Worm (Caenorhabditis elegans) whole organism, mixed stage, embryonic: ENCODE measurements around the gene mnk-1.
A peak's percentile ranks its signal among the peaks of the same experiment; 100 is the strongest.

Experiments used
- blmp-1 ChIP-seq: fragments of 150-350 bp; optimal IDR thresholded peaks from 2 replicates; lab custom pipeline; 2014; ENCODE audit warnings: missing biosample characterization, missing genetic modification characterization
- ces-1 ChIP-seq: fragments of 150-350 bp; optimal IDR thresholded peaks from 2 replicates; lab custom pipeline; 2014; ENCODE audit warnings: missing biosample characterization, missing genetic modification reagents, missing genetic modification characterization
- drap-1 ChIP-seq: fragments of 200-800 bp; sonication (Bioruptor generic); optimal IDR thresholded peaks from 3 replicates; lab custom pipeline; 2018; ENCODE audit warnings: mild to moderate bottlenecking, missing genetic modification characterization, missing compliant biosample characterization
- elt-3 ChIP-seq: fragments of 150-350 bp; optimal IDR thresholded peaks from 2 replicates; lab custom pipeline; 2014; ENCODE audit warnings: missing biosample characterization, missing genetic modification characterization
- mab-5 ChIP-seq: fragments of 150-350 bp; optimal IDR thresholded peaks from 2 replicates; lab custom pipeline; 2014; ENCODE audit warnings: missing biosample characterization, missing genetic modification characterization
- mep-1 ChIP-seq: fragments of 150-350 bp; optimal IDR thresholded peaks from 2 replicates; lab custom pipeline; 2017; ENCODE audit warnings: missing biosample characterization, missing genetic modification reagents, missing genetic modification characterization, inconsistent platforms
- nhr-12 ChIP-seq: fragments of 150-350 bp; optimal IDR thresholded peaks from 2 replicates; lab custom pipeline; 2014; ENCODE audit warnings: missing biosample characterization, missing genetic modification characterization
- nhr-237 ChIP-seq: fragments of 150-350 bp; optimal IDR thresholded peaks from 2 replicates; lab custom pipeline; 2014; ENCODE audit warnings: missing biosample characterization, missing genetic modification characterization
- nhr-76 ChIP-seq: sonication (generic microtip); optimal IDR thresholded peaks from 2 replicates; lab custom pipeline; 2017; ENCODE audit warnings: missing biosample characterization, missing genetic modification characterization
- pha-4 ChIP-seq: fragments of 150-350 bp; optimal IDR thresholded peaks from 2 replicates; lab custom pipeline; 2018; ENCODE audit warnings: missing biosample characterization, missing genetic modification reagents, missing genetic modification characterization
- sptf-1 ChIP-seq: sonication (generic microtip); optimal IDR thresholded peaks from 2 replicates; lab custom pipeline; 2017; ENCODE audit warnings: mild to moderate bottlenecking, missing genetic modification characterization, moderate library complexity, missing compliant biosample characterization
- unc-39 ChIP-seq: fragments of 150-350 bp; optimal IDR thresholded peaks from 2 replicates; lab custom pipeline; 2014; ENCODE audit warnings: missing biosample characterization, missing genetic modification characterization

DNA sequence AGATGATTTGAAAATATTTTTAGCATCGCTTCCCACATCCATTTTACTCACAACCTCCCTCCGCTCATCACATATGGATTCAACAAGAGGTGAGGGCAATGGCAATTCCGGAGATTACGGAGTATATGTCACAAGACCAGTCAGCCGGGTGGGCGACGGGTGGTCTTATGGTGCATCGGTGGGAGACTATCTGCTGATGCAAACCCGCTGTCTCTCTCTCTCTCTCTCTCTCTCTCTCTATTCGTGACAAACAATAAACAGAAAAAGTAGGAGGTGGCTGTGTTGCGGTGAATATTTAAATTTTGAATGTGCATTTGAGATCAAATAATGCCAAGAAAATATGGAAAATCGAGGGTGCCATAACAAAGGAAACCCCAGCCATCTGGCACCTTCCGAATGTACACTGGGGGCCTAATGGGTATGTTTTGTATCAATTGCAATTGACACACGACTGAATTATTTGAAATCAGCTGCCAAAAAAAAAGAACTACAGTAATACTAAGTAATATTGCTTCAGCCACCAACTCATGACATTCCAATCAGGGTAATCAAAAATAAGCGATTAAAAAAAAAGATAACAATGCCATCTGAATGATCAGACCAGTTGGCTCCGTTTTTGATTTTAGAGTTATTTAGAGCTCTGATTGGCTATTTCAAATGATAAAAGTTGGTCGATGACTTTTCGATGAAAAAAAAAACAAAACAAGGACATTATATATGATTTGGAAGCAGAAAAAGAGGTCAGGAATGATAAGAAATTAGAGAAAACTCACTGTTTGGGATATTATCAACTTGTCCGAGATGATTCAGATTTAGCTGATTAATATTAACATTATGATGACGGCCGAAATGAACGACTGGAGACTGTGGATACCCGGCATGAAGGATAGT, 6.8 kb downstream of the mnk-1 start:
- no peak for TF ChIP-seq nhr-12 (tag; lab: Kevin White, UChicago)
- no peak for TF ChIP-seq blmp-1 (tag; lab: Kevin White, UChicago)
- TF ChIP-seq sptf-1 (tag; lab: Kevin White, UChicago), result peak; percentile 11
- TF ChIP-seq unc-39 (tag; lab: Kevin White, UChicago), result no peak
- no peak for TF ChIP-seq ces-1 (GFP tag; lab: Kevin White, UChicago)
- TF ChIP-seq mep-1 (tag; lab: Kevin White, UChicago), result no peak
- TF ChIP-seq pha-4 (tag; lab: Kevin White, UChicago), result no peak
- no peak for TF ChIP-seq drap-1 (GFP tag; lab: Kevin White, UChicago)
- no peak for TF ChIP-seq nhr-76
- no peak for TF ChIP-seq elt-3 (tag; lab: Kevin White, UChicago)
- no peak for TF ChIP-seq mab-5 (tag; lab: Kevin White, UChicago)
- no peak for TF ChIP-seq nhr-237 (tag; lab: Kevin White, UChicago)
